Worm (Caenorhabditis elegans) whole organism, mixed stage, embryonic: Measurements from ENCODE around the gene ZK666.15.

Experiments
- M03D4.4 ChIP-seq: sonication (generic microtip); optimal IDR thresholded peaks from 2 replicates; lab custom pipeline; 2017; ENCODE audit warnings: mild to moderate bottlenecking, missing genetic modification characterization, missing compliant biosample characterization
- bed-3 ChIP-seq: fragments of 200-800 bp; sonication (Bioruptor generic); optimal IDR thresholded peaks from 3 replicates; lab custom pipeline; 2018; ENCODE audit warnings: mild to moderate bottlenecking, missing genetic modification characterization, moderate library complexity, missing compliant biosample characterization
- blmp-1 ChIP-seq: fragments of 150-350 bp; optimal IDR thresholded peaks from 2 replicates; lab custom pipeline; 2014; ENCODE audit warnings: missing biosample characterization, missing genetic modification characterization
- ceh-39 ChIP-seq: fragments of 150-350 bp; optimal IDR thresholded peaks from 2 replicates; lab custom pipeline; 2014; ENCODE audit warnings: missing biosample characterization, missing genetic modification characterization
- ceh-43 ChIP-seq: fragments of 200-800 bp; sonication (Bioruptor generic); optimal IDR thresholded peaks from 2 replicates; lab custom pipeline; 2018; ENCODE audit warnings: mild to moderate bottlenecking, missing genetic modification characterization, moderate library complexity, missing compliant biosample characterization
- ceh-83 ChIP-seq: fragments of 200-800 bp; sonication (Bioruptor generic); optimal IDR thresholded peaks from 2 replicates; lab custom pipeline; 2018; ENCODE audit warnings: mild to moderate bottlenecking, missing genetic modification characterization, missing compliant biosample characterization
- ces-1 ChIP-seq: fragments of 150-350 bp; optimal IDR thresholded peaks from 2 replicates; lab custom pipeline; 2014; ENCODE audit warnings: missing biosample characterization, missing genetic modification reagents, missing genetic modification characterization
- cnd-1 ChIP-seq: fragments of 200-800 bp; sonication (Bioruptor generic); optimal IDR thresholded peaks from 2 replicates; lab custom pipeline; 2018; ENCODE audit warnings: mild to moderate bottlenecking, missing genetic modification characterization, missing compliant biosample characterization
- elt-1 ChIP-seq: sonication (generic microtip); optimal IDR thresholded peaks from 2 replicates; lab custom pipeline; 2017; ENCODE audit warnings: missing genetic modification characterization, mild to moderate bottlenecking, missing compliant biosample characterization, antibody characterized with exemption, moderate library complexity, borderline replicate concordance; ENCODE audit not compliant: insufficient read depth
- elt-3 ChIP-seq: fragments of 150-350 bp; optimal IDR thresholded peaks from 2 replicates; lab custom pipeline; 2014; ENCODE audit warnings: missing biosample characterization, missing genetic modification characterization
- flh-1 ChIP-seq: fragments of 200-800 bp; sonication (Bioruptor generic); optimal IDR thresholded peaks from 2 replicates; lab custom pipeline; 2018; ENCODE audit warnings: mild to moderate bottlenecking, missing genetic modification characterization, moderate library complexity, missing compliant biosample characterization
- ham-2 ChIP-seq: fragments of 200-800 bp; sonication (Bioruptor generic); optimal IDR thresholded peaks from 2 replicates; lab custom pipeline; 2018; ENCODE audit warnings: mild to moderate bottlenecking, missing genetic modification characterization, missing compliant biosample characterization
- hlh-1 ChIP-seq: fragments of 150-350 bp; optimal IDR thresholded peaks from 2 replicates; lab custom pipeline; 2014; ENCODE audit warnings: missing biosample characterization, missing genetic modification reagents, missing genetic modification characterization
- lin-32 ChIP-seq: fragments of 200-800 bp; sonication (Bioruptor generic); optimal IDR thresholded peaks from 2 replicates; lab custom pipeline; 2018; ENCODE audit warnings: mild to moderate bottlenecking, missing genetic modification characterization, missing compliant biosample characterization
- lsy-2 ChIP-seq: fragments of 150-350 bp; optimal IDR thresholded peaks from 2 replicates; lab custom pipeline; 2014; ENCODE audit warnings: missing biosample characterization, missing genetic modification characterization
- mab-5 ChIP-seq: fragments of 150-350 bp; optimal IDR thresholded peaks from 2 replicates; lab custom pipeline; 2014; ENCODE audit warnings: missing biosample characterization, missing genetic modification characterization
- mep-1 ChIP-seq: fragments of 150-350 bp; optimal IDR thresholded peaks from 2 replicates; lab custom pipeline; 2017; ENCODE audit warnings: missing biosample characterization, missing genetic modification reagents, missing genetic modification characterization, inconsistent platforms
- nhr-12 ChIP-seq: fragments of 150-350 bp; optimal IDR thresholded peaks from 2 replicates; lab custom pipeline; 2014; ENCODE audit warnings: missing biosample characterization, missing genetic modification characterization
- nhr-237 ChIP-seq: fragments of 150-350 bp; optimal IDR thresholded peaks from 2 replicates; lab custom pipeline; 2014; ENCODE audit warnings: missing biosample characterization, missing genetic modification characterization
- nhr-28 ChIP-seq: fragments of 150-350 bp; optimal IDR thresholded peaks from 2 replicates; lab custom pipeline; 2014; ENCODE audit warnings: missing biosample characterization, missing genetic modification characterization
- nhr-76 ChIP-seq: sonication (generic microtip); optimal IDR thresholded peaks from 2 replicates; lab custom pipeline; 2017; ENCODE audit warnings: missing biosample characterization, missing genetic modification characterization
- pha-4 ChIP-seq: fragments of 150-350 bp; optimal IDR thresholded peaks from 2 replicates; lab custom pipeline; 2018; ENCODE audit warnings: missing biosample characterization, missing genetic modification reagents, missing genetic modification characterization
- sem-2 ChIP-seq: fragments of 200-800 bp; sonication (Bioruptor generic); optimal IDR thresholded peaks from 2 replicates; lab custom pipeline; 2018; ENCODE audit warnings: mild to moderate bottlenecking, missing genetic modification characterization, missing compliant biosample characterization
- snpc-4 ChIP-seq: fragments of 150-350 bp; optimal IDR thresholded peaks from 2 replicates; lab custom pipeline; 2014; ENCODE audit warnings: missing biosample characterization, missing genetic modification characterization
- sptf-1 ChIP-seq: sonication (generic microtip); optimal IDR thresholded peaks from 2 replicates; lab custom pipeline; 2017; ENCODE audit warnings: mild to moderate bottlenecking, missing genetic modification characterization, moderate library complexity, missing compliant biosample characterization
- tbx-8 ChIP-seq: fragments of 200-800 bp; sonication (Bioruptor generic); optimal IDR thresholded peaks from 2 replicates; lab custom pipeline; 2018; ENCODE audit warnings: mild to moderate bottlenecking, missing genetic modification characterization, moderate library complexity, missing compliant biosample characterization
- unc-120 ChIP-seq: sonication (generic microtip); optimal IDR thresholded peaks from 2 replicates; lab custom pipeline; 2017; ENCODE audit warnings: missing genetic modification characterization, missing compliant biosample characterization; ENCODE audit not compliant: poor library complexity, severe bottlenecking
- unc-62 ChIP-seq: fragments of 150-350 bp; optimal IDR thresholded peaks from 2 replicates; lab custom pipeline; 2014; ENCODE audit warnings: missing biosample characterization, missing genetic modification reagents, missing genetic modification characterization
- zip-8 ChIP-seq: fragments of 150-350 bp; optimal IDR thresholded peaks from 2 replicates; lab custom pipeline; 2014; ENCODE audit warnings: missing biosample characterization, missing genetic modification characterization
- ztf-11 ChIP-seq: fragments of 150-350 bp; optimal IDR thresholded peaks from 2 replicates; lab custom pipeline; 2014; ENCODE audit warnings: missing biosample characterization, missing genetic modification characterization

ZK666.15 gene

ce11 chrII:10466552-10466951 is 20.3 kb upstream of the ZK666.15 start, which contains the start of gene tnc-2:
Gene tnc-2 (plus strand): TSS chrII:10466852.
- TF ChIP-seq mep-1 (tag; lab: Kevin White, UChicago) = no peak
- no peak for TF ChIP-seq M03D4.4 (tag; lab: Kevin White, UChicago)
- TF ChIP-seq zip-8 (tag; lab: Kevin White, UChicago) = no peak
- no peak for TF ChIP-seq elt-1 (tag; lab: Kevin White, UChicago)
- TF ChIP-seq unc-120 (tag; lab: Kevin White, UChicago) = no peak
- no peak for TF ChIP-seq bed-3 (GFP tag; lab: Kevin White, UChicago)
- no peak for TF ChIP-seq nhr-76 (tag; lab: Kevin White, UChicago)
- TF ChIP-seq unc-62 = no peak
- TF ChIP-seq, all 35 proteins: peak for 0

- TF ChIP-seq lsy-2 (tag; lab: Kevin White, UChicago) (no peak), ceh-83 (no peak), ceh-43 (GFP tag; lab: Kevin White, UChicago) (no peak), cnd-1 (no peak), ham-2 (GFP tag; lab: Kevin White, UChicago) (no peak)
Observed at ce11 chrII:10470159-10470558, 16.7 kb upstream of the ZK666.15 start, which contains the start of gene clec-143. Gene clec-143 (minus strand): TSS chrII:10470297.

- TF ChIP-seq elt-3 (tag; lab: Kevin White, UChicago) (no peak), ztf-11 (tag; lab: Kevin White, UChicago) (no peak), bed-3 (GFP tag; lab: Kevin White, UChicago) (no peak), flh-1 (GFP tag; lab: Kevin White, UChicago) (no peak), nhr-237 (tag; lab: Kevin White, UChicago) (no peak), nhr-76 (tag; lab: Kevin White, UChicago) (no peak), sem-2 (no peak), ceh-83 (no peak), M03D4.4 (tag; lab: Kevin White, UChicago) (no peak), nhr-28 (tag; lab: Kevin White, UChicago) (no peak), unc-62 (no peak), mep-1 (tag; lab: Kevin White, UChicago) (no peak), sptf-1 (tag; lab: Kevin White, UChicago) (no peak), blmp-1 (tag; lab: Kevin White, UChicago) (no peak), ces-1 (GFP tag; lab: Kevin White, UChicago) (no peak)
- TF ChIP-seq, all 35 proteins: peak for 0
Observed at ce11 chrII:10471247-10471646, 15.6 kb upstream of the ZK666.15 start, which contains the start of gene ZK666.1. Gene ZK666.1 (minus strand): TSS chrII:10471347.

- TF ChIP-seq mab-5 (tag; lab: Kevin White, UChicago) (no peak), nhr-76 (tag; lab: Kevin White, UChicago) (no peak), unc-62 (no peak), ceh-43 (GFP tag; lab: Kevin White, UChicago) (no peak), lin-32 (GFP tag; lab: Kevin White, UChicago) (no peak), cnd-1 (no peak), ceh-83 (no peak), nhr-28 (tag; lab: Kevin White, UChicago) (no peak)
Observed at ce11 chrII:10471790-10472189, 15.0 kb upstream of the ZK666.15 start, which contains the start of gene ZK666.2. Gene ZK666.2 (minus strand): TSS chrII:10471890.

- no peak for TF ChIP-seq snpc-4 (tag; lab: Kevin White, UChicago)
- no peak for TF ChIP-seq ceh-39 (tag; lab: Kevin White, UChicago)
- no peak for TF ChIP-seq pha-4 (tag; lab: Kevin White, UChicago)
- TF ChIP-seq nhr-237 (tag; lab: Kevin White, UChicago) = no peak
- TF ChIP-seq cnd-1 = no peak
- TF ChIP-seq nhr-28 (tag; lab: Kevin White, UChicago) = no peak
- no peak for TF ChIP-seq hlh-1 (tag; lab: Kevin White, UChicago)
- no peak for TF ChIP-seq tbx-8 (GFP tag; lab: Kevin White, UChicago)
- no peak for TF ChIP-seq lin-32 (GFP tag; lab: Kevin White, UChicago)
- TF ChIP-seq bed-3 (GFP tag; lab: Kevin White, UChicago) = no peak
- no peak for TF ChIP-seq nhr-76 (tag; lab: Kevin White, UChicago)
- TF ChIP-seq blmp-1 (tag; lab: Kevin White, UChicago) = no peak
- no peak for TF ChIP-seq ceh-83
- TF ChIP-seq ztf-11 (tag; lab: Kevin White, UChicago) = no peak
- no peak for TF ChIP-seq elt-3 (tag; lab: Kevin White, UChicago)
- no peak for TF ChIP-seq elt-1 (tag; lab: Kevin White, UChicago)
- no peak for TF ChIP-seq mep-1 (tag; lab: Kevin White, UChicago)
- no peak for TF ChIP-seq nhr-12 (tag; lab: Kevin White, UChicago)
- TF ChIP-seq sem-2 = no peak
Observed at ce11 chrII:10476039-10476438, 10.8 kb upstream of the ZK666.15 start, which contains the start of gene clec-58. Gene clec-58 (minus strand): TSS chrII:10476139.
